Worm (Caenorhabditis elegans): ENCODE measurements around the gene C15C7.4.

C15C7.4 gene

ce11 chrX:3108603-3109002 is 36.8 kb upstream of the C15C7.4 start:
- TF ChIP-seq mdl-1 (tag; optimal IDR thresholded peaks at IDR 0.05) (peak; percentile 19 to 36), nhr-12 (tag; optimal IDR thresholded peaks at IDR 0.05) (no peak), C34F6.9 (tag; optimal IDR thresholded peaks at IDR 0.05) (peak; percentile 29), snpc-4 (tag; optimal IDR thresholded peaks at IDR 0.05) (no peak), lsy-2 (tag; optimal IDR thresholded peaks at IDR 0.05) (peak in 1 of 2 experiments; percentile 37), mbf-1 (tag; optimal IDR thresholded peaks at IDR 0.05) (no peak), nhr-23 (tag; optimal IDR thresholded peaks at IDR 0.05) (no peak), F13H6.1 (tag; optimal IDR thresholded peaks at IDR 0.05) (peak; percentile 36), sma-9 (GFP tag; optimal IDR thresholded peaks at IDR 0.05) (peak; percentile 46), sma-9 (tag; optimal IDR thresholded peaks at IDR 0.05) (no peak), alr-1 (tag; optimal IDR thresholded peaks at IDR 0.05) (no peak), ceh-82 (tag; optimal IDR thresholded peaks at IDR 0.05) (no peak), unc-62 (GFP tag; optimal IDR thresholded peaks at IDR 0.05) (no peak), nhr-129 (tag; optimal IDR thresholded peaks at IDR 0.05) (peak; percentile 41), Y55F3AM.14 (GFP tag; optimal IDR thresholded peaks at IDR 0.05) (no peak)

DNA sequence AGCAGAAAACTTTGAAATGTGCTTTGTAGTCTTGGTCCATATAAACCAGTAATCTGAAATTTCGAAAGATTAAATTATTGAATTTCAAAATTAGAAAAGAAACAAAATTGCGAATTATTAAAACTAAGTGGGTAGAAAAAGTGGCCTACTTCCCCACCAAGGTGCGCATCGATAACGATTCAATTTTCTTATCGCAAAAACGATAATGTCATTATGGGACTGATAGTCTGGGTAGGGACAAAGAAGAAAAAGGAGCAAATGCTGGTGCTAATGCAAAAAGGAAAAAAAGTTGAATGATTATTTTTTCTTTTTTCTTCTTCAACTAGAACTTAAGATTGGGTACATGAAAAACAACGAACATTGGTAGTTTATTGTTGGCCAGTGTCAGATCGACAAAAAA is 34.8 kb upstream of the C15C7.4 start, which contains the start of gene gpcp-1:
Gene gpcp-1, minus strand, starts transcription at position 53 of the 400 bp plus-strand sequence.
- TF ChIP-seq fos-1 (tag; optimal IDR thresholded peaks at IDR 0.05) (peak; percentile 65), mdl-1 (tag; optimal IDR thresholded peaks at IDR 0.05) (no peak)

DNA sequence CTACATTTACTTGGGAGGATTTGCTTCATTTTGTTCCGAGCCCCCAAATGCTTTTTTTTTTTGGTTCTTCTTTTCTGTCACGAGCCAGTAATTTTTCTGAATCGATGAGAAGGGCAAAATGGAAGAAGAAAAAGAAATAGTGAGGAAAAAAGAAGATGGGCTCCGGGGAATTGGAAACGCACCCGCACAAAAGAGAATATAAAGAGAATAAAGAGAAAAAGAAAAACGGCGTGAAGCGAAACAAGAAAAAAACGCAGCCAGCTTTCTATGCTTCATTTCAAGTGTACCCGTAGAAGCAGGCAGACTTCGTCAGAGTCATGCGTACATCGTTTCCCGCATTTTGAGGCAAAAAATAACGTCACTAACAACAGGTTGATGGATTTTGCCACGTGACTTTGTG is 34.3 kb upstream of the C15C7.4 start:
- no peak for TF ChIP-seq mab-5 (tag; optimal IDR thresholded peaks at IDR 0.05)
- no peak for TF ChIP-seq ceh-16 (tag; optimal IDR thresholded peaks at IDR 0.05)
- no peak for TF ChIP-seq dmd-4 (tag; optimal IDR thresholded peaks at IDR 0.05)
- peak; percentile 30 for TF ChIP-seq unc-55 (GFP tag; optimal IDR thresholded peaks at IDR 0.05)
- TF ChIP-seq sma-3 (GFP tag; optimal IDR thresholded peaks at IDR 0.05) = no peak
- no peak for TF ChIP-seq nhr-12 (tag; optimal IDR thresholded peaks at IDR 0.05)
- TF ChIP-seq ZK546.5 (tag; optimal IDR thresholded peaks at IDR 0.05) = no peak
- TF ChIP-seq R02D3.7 (tag; optimal IDR thresholded peaks at IDR 0.05) = no peak
- no peak for TF ChIP-seq fos-1 (tag; optimal IDR thresholded peaks at IDR 0.05)
- no peak for TF ChIP-seq aly-2 (tag; optimal IDR thresholded peaks at IDR 0.05)
- TF ChIP-seq nhr-21 (tag; optimal IDR thresholded peaks at IDR 0.05) = no peak
- no peak for TF ChIP-seq peb-1 (tag; optimal IDR thresholded peaks at IDR 0.05)
- no peak for TF ChIP-seq Y55F3AM.14 (GFP tag; optimal IDR thresholded peaks at IDR 0.05)
- TF ChIP-seq elt-1 (tag; optimal IDR thresholded peaks at IDR 0.05) = no peak
- TF ChIP-seq nhr-10 (tag; optimal IDR thresholded peaks at IDR 0.05) = no peak
- TF ChIP-seq lin-39 (tag; optimal IDR thresholded peaks at IDR 0.05) = no peak
- TF ChIP-seq mbf-1 (tag; optimal IDR thresholded peaks at IDR 0.05) = no peak
- TF ChIP-seq lsy-2 (tag; optimal IDR thresholded peaks at IDR 0.05) = peak in 1 of 2 experiments; percentile 31
- TF ChIP-seq egl-27 (tag; optimal IDR thresholded peaks at IDR 0.05) = no peak
- TF ChIP-seq ztf-4 (tag; optimal IDR thresholded peaks at IDR 0.05) = no peak
- TF ChIP-seq C34F6.9 (tag; optimal IDR thresholded peaks at IDR 0.05) = peak; percentile 59
- no peak for TF ChIP-seq alr-1 (tag; optimal IDR thresholded peaks at IDR 0.05)
- no peak for TF ChIP-seq nhr-6 (tag; optimal IDR thresholded peaks at IDR 0.05)
- no peak for TF ChIP-seq nhr-23 (tag; optimal IDR thresholded peaks at IDR 0.05)
- no peak for TF ChIP-seq blmp-1 (tag; optimal IDR thresholded peaks at IDR 0.05; ENCODE audit: insufficient read depth)
- TF ChIP-seq sem-4 (tag; optimal IDR thresholded peaks at IDR 0.05) = no peak
- peak in 1 of 2 experiments; percentile 48 for TF ChIP-seq mdl-1 (tag; optimal IDR thresholded peaks at IDR 0.05)
- no peak for TF ChIP-seq skn-1 (tag; optimal IDR thresholded peaks at IDR 0.05)
- TF ChIP-seq elt-3 (tag; optimal IDR thresholded peaks at IDR 0.05) = no peak
- TF ChIP-seq ztf-1 (GFP tag; conservative IDR thresholded peaks at IDR 0.05) = no peak
- TF ChIP-seq sma-9 (GFP tag; optimal IDR thresholded peaks at IDR 0.05) = peak; percentile 46
- TF ChIP-seq sma-9 (tag; optimal IDR thresholded peaks at IDR 0.05) = no peak
- TF ChIP-seq zag-1 (tag; optimal IDR thresholded peaks at IDR 0.05) = peak; percentile 67
- TF ChIP-seq F13H6.1 (tag; optimal IDR thresholded peaks at IDR 0.05) = no peak
- peak; percentile 54 for TF ChIP-seq nhr-129 (tag; optimal IDR thresholded peaks at IDR 0.05)
- TF ChIP-seq nhr-11 (tag; optimal IDR thresholded peaks at IDR 0.05) = no peak
- TF ChIP-seq nhr-77 (tag; optimal IDR thresholded peaks at IDR 0.05) = no peak
- no peak for TF ChIP-seq nhr-25 (tag; optimal IDR thresholded peaks at IDR 0.05)
- no peak for TF ChIP-seq nhr-237 (tag; optimal IDR thresholded peaks at IDR 0.05)
- TF ChIP-seq lin-11 (tag; optimal IDR thresholded peaks at IDR 0.05) = no peak
- no peak for TF ChIP-seq ztf-11 (tag; optimal IDR thresholded peaks at IDR 0.05)
- no peak for TF ChIP-seq lin-13 (GFP tag; optimal IDR thresholded peaks at IDR 0.05)
- TF ChIP-seq ceh-82 (tag; optimal IDR thresholded peaks at IDR 0.05) = no peak
- no peak for TF ChIP-seq snpc-4 (tag; optimal IDR thresholded peaks at IDR 0.05)
- TF ChIP-seq unc-39 (tag; optimal IDR thresholded peaks at IDR 0.05) = no peak
- peak; percentile 29 for TF ChIP-seq crh-2 (tag; optimal IDR thresholded peaks at IDR 0.05)
- no peak for TF ChIP-seq ama-1 (optimal IDR thresholded peaks at IDR 0.05)
- TF ChIP-seq gmeb-1 (tag; optimal IDR thresholded peaks at IDR 0.05) = no peak
- no peak for TF ChIP-seq unc-62 (GFP tag; optimal IDR thresholded peaks at IDR 0.05)

All from whole organism, L2 larva.